Fruit fly (Drosophila melanogaster) whole organism, embryonic: ENCODE results near the gene heph.
A peak's percentile ranks its signal among the peaks of the same experiment; 100 is the strongest.

ENCODE experiments used
- Ada2b ChIP-seq: fragments of 200-800 bp; sonication (Bioruptor generic); IDR thresholded peaks from 2 replicates; pipeline ENCODE4 v1.3.6; 2022; ENCODE audit warnings: missing biosample characterization, missing genetic modification characterization
- Bdp1 ChIP-seq: fragments of 200-800 bp; sonication (Bioruptor generic); optimal IDR thresholded peaks from 3 replicates; lab custom pipeline; 2016; ENCODE audit warnings: missing biosample characterization, missing genetic modification characterization
- CG1024 ChIP-seq: fragments of 200-800 bp; sonication (Bioruptor generic); IDR thresholded peaks from 2 replicates; pipeline ENCODE4 v1.3.6; 2022; ENCODE audit warnings: missing biosample characterization, missing genetic modification characterization
- CG10979 ChIP-seq: fragments of 200-800 bp; sonication (Bioruptor generic); optimal IDR thresholded peaks from 2 replicates; lab custom pipeline; 2018; ENCODE audit warnings: missing biosample characterization, mild to moderate bottlenecking, missing genetic modification characterization, moderate library complexity
- CG11085 ChIP-seq: fragments of 200-800 bp; sonication (Bioruptor generic); IDR thresholded peaks from 2 replicates; pipeline ENCODE4 v1.3.6; 2022; ENCODE audit warnings: missing biosample characterization, missing genetic modification characterization
- CG12236 ChIP-seq: fragments of 200-800 bp; sonication (Bioruptor generic); optimal IDR thresholded peaks from 2 replicates; lab custom pipeline; 2016; ENCODE audit warnings: missing biosample characterization, missing genetic modification characterization
- CG13775 ChIP-seq: fragments of 200-800 bp; sonication (Bioruptor generic); optimal IDR thresholded peaks from 3 replicates; lab custom pipeline; 2017; ENCODE audit warnings: missing biosample characterization, mild to moderate bottlenecking, missing genetic modification characterization
- CG15696 ChIP-seq: fragments of 200-800 bp; sonication (Bioruptor generic); optimal IDR thresholded peaks from 2 replicates; lab custom pipeline; 2019; ENCODE audit warnings: missing biosample characterization, mild to moderate bottlenecking, missing genetic modification characterization, moderate library complexity
- CG1602 ChIP-seq: fragments of 200-800 bp; sonication (Bioruptor generic); optimal IDR thresholded peaks from 3 replicates; lab custom pipeline; 2016; ENCODE audit warnings: missing biosample characterization, missing genetic modification characterization
- CG16815 ChIP-seq: fragments of 200-800 bp; sonication (Bioruptor generic); optimal IDR thresholded peaks from 3 replicates; lab custom pipeline; 2017; ENCODE audit warnings: missing biosample characterization, mild to moderate bottlenecking, missing genetic modification characterization
- CG17829 ChIP-seq: fragments of 200-800 bp; optimal IDR thresholded peaks from 2 replicates; lab custom pipeline; 2019; ENCODE audit warnings: missing biosample characterization, mild to moderate bottlenecking, missing genetic modification characterization, moderate library complexity
- CG18599 ChIP-seq: fragments of 200-800 bp; sonication (Bioruptor generic); optimal IDR thresholded peaks from 3 replicates; lab custom pipeline; 2017; ENCODE audit warnings: missing biosample characterization, missing genetic modification characterization, mild to moderate bottlenecking, moderate library complexity, missing genetic modification reagents
- CG18764 ChIP-seq: fragments of 200-800 bp; sonication (Bioruptor generic); optimal IDR thresholded peaks from 3 replicates; lab custom pipeline; 2016; ENCODE audit warnings: missing biosample characterization, missing genetic modification characterization
- CG2875 ChIP-seq: fragments of 200-800 bp; sonication (Bioruptor generic); optimal IDR thresholded peaks from 2 replicates; lab custom pipeline; 2017; ENCODE audit warnings: missing biosample characterization, mild to moderate bottlenecking, missing genetic modification characterization, missing genetic modification reagents
- CG2889 ChIP-seq: fragments of 200-800 bp; sonication (Bioruptor generic); IDR thresholded peaks from 3 replicates; pipeline ENCODE4 v1.3.6; 2022; ENCODE audit warnings: missing biosample characterization, missing genetic modification characterization
- CG3163 ChIP-seq: fragments of 200-800 bp; sonication (Bioruptor generic); optimal IDR thresholded peaks from 3 replicates; lab custom pipeline; 2016; ENCODE audit warnings: missing biosample characterization, missing genetic modification characterization
- CG3847 ChIP-seq: fragments of 200-800 bp; sonication (Bioruptor generic); IDR thresholded peaks from 2 replicates; pipeline ENCODE4 v1.3.6; 2022; ENCODE audit warnings: missing biosample characterization, missing genetic modification characterization
- CG4282 ChIP-seq: fragments of 200-800 bp; sonication (Bioruptor generic); optimal IDR thresholded peaks from 2 replicates; lab custom pipeline; 2016; ENCODE audit warnings: missing biosample characterization, missing genetic modification characterization
- CG9817 ChIP-seq: fragments of 200-800 bp; sonication (Bioruptor generic); optimal IDR thresholded peaks from 2 replicates; lab custom pipeline; 2018; ENCODE audit warnings: missing biosample characterization, mild to moderate bottlenecking, missing genetic modification characterization, moderate library complexity
- CHES-1-like ChIP-seq: fragments of 200-800 bp; sonication (Bioruptor generic); optimal IDR thresholded peaks from 2 replicates; lab custom pipeline; 2016; ENCODE audit warnings: missing biosample characterization, missing genetic modification characterization
- CTCF ChIP-seq: fragments of 200-800 bp; sonication (Bioruptor generic); optimal IDR thresholded peaks from 2 replicates; lab custom pipeline; 2017; ENCODE audit warnings: missing biosample characterization, mild to moderate bottlenecking, missing genetic modification characterization, moderate library complexity
- E2f1 ChIP-seq: fragments of 200-800 bp; sonication (Bioruptor generic); IDR thresholded peaks from 2 replicates; pipeline ENCODE4 v1.3.6; 2022; ENCODE audit warnings: missing biosample characterization, missing genetic modification characterization
- Fer2 ChIP-seq: fragments of 200-800 bp; sonication (Bioruptor generic); optimal IDR thresholded peaks from 2 replicates; lab custom pipeline; 2018; ENCODE audit warnings: missing biosample characterization, mild to moderate bottlenecking, missing genetic modification characterization, moderate library complexity
- Fer3 ChIP-seq: fragments of 200-800 bp; sonication (Bioruptor generic); optimal IDR thresholded peaks from 2 replicates; lab custom pipeline; 2018; ENCODE audit warnings: missing biosample characterization, mild to moderate bottlenecking, missing genetic modification characterization, moderate library complexity
- Gsc ChIP-seq: fragments of 200-800 bp; sonication (Bioruptor generic); IDR thresholded peaks from 2 replicates; pipeline ENCODE4 v1.3.6; 2022; ENCODE audit warnings: missing biosample characterization, missing genetic modification characterization
- HLH54F ChIP-seq: fragments of 200-800 bp; sonication (Bioruptor generic); optimal IDR thresholded peaks from 3 replicates; lab custom pipeline; 2016; ENCODE audit warnings: missing biosample characterization, missing genetic modification characterization
- MBD-R2 ChIP-seq: fragments of 200-800 bp; sonication (Bioruptor generic); IDR thresholded peaks from 2 replicates; pipeline ENCODE4 v1.3.6; 2022; ENCODE audit warnings: missing biosample characterization, missing genetic modification characterization
- NC2β ChIP-seq: fragments of 200-800 bp; sonication (Bioruptor generic); optimal IDR thresholded peaks from 2 replicates; lab custom pipeline; 2016; ENCODE audit warnings: missing biosample characterization, missing genetic modification characterization
- Nf-YB ChIP-seq: fragments of 200-800 bp; sonication (Bioruptor generic); optimal IDR thresholded peaks from 3 replicates; lab custom pipeline; 2019; ENCODE audit warnings: missing biosample characterization, mild to moderate bottlenecking, missing genetic modification characterization, moderate library complexity
- Oaz ChIP-seq: fragments of 200-800 bp; sonication (Bioruptor generic); IDR thresholded peaks from 2 replicates; pipeline ENCODE4 v1.3.6; 2022; ENCODE audit warnings: missing biosample characterization, missing genetic modification characterization
- Ravus ChIP-seq: fragments of 200-800 bp; sonication (Bioruptor generic); IDR thresholded peaks from 2 replicates; pipeline ENCODE4 v1.3.6; 2022; ENCODE audit warnings: missing biosample characterization, missing genetic modification characterization
- Rfx ChIP-seq: fragments of 200-800 bp; sonication (Bioruptor generic); IDR thresholded peaks from 2 replicates; pipeline ENCODE4 v1.3.6; 2022; ENCODE audit warnings: missing biosample characterization, missing genetic modification characterization
- Scr ChIP-seq: fragments of 200-800 bp; sonication (Bioruptor generic); IDR thresholded peaks from 2 replicates; pipeline ENCODE4 v1.3.6; 2022; ENCODE audit warnings: missing biosample characterization, missing genetic modification characterization; ENCODE audit not compliant: partially characterized antibody
- Sin3A ChIP-seq: fragments of >200 bp; optimal IDR thresholded peaks from 2 replicates; lab custom pipeline; 2018
- Sox100B ChIP-seq: fragments of 200-800 bp; sonication (Bioruptor generic); optimal IDR thresholded peaks from 3 replicates; lab custom pipeline; 2018; ENCODE audit warnings: missing biosample characterization, mild to moderate bottlenecking, missing genetic modification characterization
- Spps ChIP-seq: fragments of 200-800 bp; sonication (Bioruptor generic); optimal IDR thresholded peaks from 2 replicates; lab custom pipeline; 2018; ENCODE audit warnings: missing biosample characterization, mild to moderate bottlenecking, missing genetic modification characterization
- Sry-β ChIP-seq: fragments of 200-800 bp; sonication (Bioruptor generic); optimal IDR thresholded peaks from 2 replicates; lab custom pipeline; 2018; ENCODE audit warnings: missing biosample characterization, mild to moderate bottlenecking, missing genetic modification characterization, moderate library complexity
- TFAM ChIP-seq: fragments of 200-800 bp; sonication (Bioruptor generic); optimal IDR thresholded peaks from 2 replicates; lab custom pipeline; 2017; ENCODE audit warnings: missing biosample characterization, missing genetic modification characterization, inconsistent platforms
- Trl ChIP-seq, 3 experiments: fragments of >200 bp in 2 of 3; fragments of 200-800 bp in 1 of 3; sonication (Bioruptor generic) in 1 of 3; optimal IDR thresholded peaks; 2 replicates in 1 of 3; 3 replicates in 2 of 3; lab custom pipeline; 2016 to 2017; ENCODE audit warnings: missing biosample characterization in 1 of 3, missing genetic modification characterization in 1 of 3
- Vsx1 ChIP-seq: fragments of 200-800 bp; sonication (Bioruptor generic); optimal IDR thresholded peaks from 2 replicates; lab custom pipeline; 2017; ENCODE audit warnings: missing biosample characterization, mild to moderate bottlenecking, missing genetic modification characterization, missing genetic modification reagents
- Xrp1 ChIP-seq: fragments of 200-800 bp; sonication (Bioruptor generic); IDR thresholded peaks from 2 replicates; pipeline ENCODE4 v1.3.6; 2022; ENCODE audit warnings: missing biosample characterization, missing genetic modification characterization
- amos ChIP-seq: fragments of 200-800 bp; sonication (Bioruptor generic); IDR thresholded peaks from 2 replicates; pipeline ENCODE4 v1.3.6; 2022; ENCODE audit warnings: missing biosample characterization, missing genetic modification characterization; ENCODE audit not compliant: partially characterized antibody
- da ChIP-seq: fragments of 200-800 bp; sonication (Bioruptor generic); optimal IDR thresholded peaks from 2 replicates; lab custom pipeline; 2016; ENCODE audit warnings: missing biosample characterization, missing genetic modification characterization
- emc ChIP-seq: fragments of 200-800 bp; sonication (Bioruptor generic); optimal IDR thresholded peaks from 2 replicates; lab custom pipeline; 2016; ENCODE audit warnings: missing biosample characterization, missing genetic modification characterization
- hkb ChIP-seq, 2 experiments: fragments of 200-800 bp in 1 of 2; fragments of >200 bp in 1 of 2; sonication (Bioruptor generic) in 1 of 2; IDR thresholded peaks in 1 of 2; optimal IDR thresholded peaks in 1 of 2; 2 replicates each; pipeline versions ENCODE4 v1.3.6 to Lab custom; 2017 to 2022; ENCODE audit warnings: missing biosample characterization in 1 of 2, missing genetic modification characterization in 1 of 2
- jigr1 ChIP-seq: fragments of 200-800 bp; sonication (Bioruptor generic); IDR thresholded peaks from 3 replicates; pipeline ENCODE4 v1.3.6; 2022; ENCODE audit warnings: missing biosample characterization, missing genetic modification characterization
- jumu ChIP-seq: fragments of 200-800 bp; sonication (Bioruptor generic); optimal IDR thresholded peaks from 3 replicates; lab custom pipeline; 2016; ENCODE audit warnings: missing biosample characterization, missing genetic modification characterization
- ken ChIP-seq: fragments of 200-800 bp; sonication (Bioruptor generic); IDR thresholded peaks from 3 replicates; pipeline ENCODE4 v1.3.6; 2022; ENCODE audit warnings: missing biosample characterization, missing genetic modification characterization
- knrl ChIP-seq: fragments of 200-800 bp; sonication (Bioruptor generic); IDR thresholded peaks from 3 replicates; pipeline ENCODE4 v1.3.6; 2022; ENCODE audit warnings: missing biosample characterization, missing genetic modification characterization; ENCODE audit not compliant: partially characterized antibody
- mam ChIP-seq: fragments of 200-800 bp; sonication (Bioruptor generic); optimal IDR thresholded peaks from 3 replicates; lab custom pipeline; 2016; ENCODE audit warnings: missing biosample characterization, missing genetic modification characterization
- row ChIP-seq: fragments of 200-800 bp; sonication (Bioruptor generic); IDR thresholded peaks from 3 replicates; pipeline ENCODE4 v1.3.6; 2022; ENCODE audit warnings: missing biosample characterization, missing genetic modification characterization
- vfl ChIP-seq: fragments of 200-800 bp; sonication (Bioruptor generic); optimal IDR thresholded peaks from 2 replicates; lab custom pipeline; 2016; ENCODE audit warnings: missing biosample characterization, missing genetic modification characterization

The heph gene

DNA sequence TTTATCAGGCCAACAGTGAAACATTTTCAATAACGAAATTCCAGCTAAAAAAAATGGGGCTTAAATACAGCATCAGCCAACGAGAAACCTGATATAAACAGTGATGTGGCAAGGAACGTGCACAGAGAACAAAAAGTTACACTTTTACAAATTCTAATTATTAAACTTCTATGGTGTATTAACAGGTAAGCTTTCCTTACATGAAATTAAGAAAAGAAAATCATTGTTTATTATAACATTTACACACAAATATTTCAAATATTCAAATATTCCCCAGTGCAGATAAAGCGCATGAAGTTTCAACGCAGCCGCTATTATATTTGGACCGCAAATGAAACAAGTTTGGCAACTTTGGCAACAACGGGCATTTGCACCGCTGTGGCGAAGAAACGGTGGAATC is 73.7 kb downstream of the heph start (continued):
- peak; percentile 79 for TF ChIP-seq Xrp1
- peak; percentile 11 for TF ChIP-seq CG2875 (GFP tag; lab: Kevin White, UChicago)
- TF ChIP-seq jigr1 (GFP tag; lab: Robert Waterston, UW): no peak
- peak; percentile 73 for TF ChIP-seq Ada2b
- no peak for TF ChIP-seq CG3163
- TF ChIP-seq Fer3 (tag; lab: Kevin White, UChicago): peak; percentile 41
- peak; percentile 67 for TF ChIP-seq row (GFP tag; lab: Robert Waterston, UW)
- TF ChIP-seq TFAM (GFP tag; lab: Kevin White, UChicago): no peak
- TF ChIP-seq Nf-YB (GFP tag; lab: Kevin White, UChicago): peak; percentile 49
- no peak for TF ChIP-seq amos (GFP tag; lab: Robert Waterston, UW)
- no peak for TF ChIP-seq MBD-R2 (GFP tag; lab: Robert Waterston, UW)
- TF ChIP-seq Fer2 (tag; lab: Kevin White, UChicago): no peak
- no peak for TF ChIP-seq CTCF (GFP tag; lab: Kevin White, UChicago)
- TF ChIP-seq CG18764: peak; percentile 16
- no peak for TF ChIP-seq Spps (tag; lab: Kevin White, UChicago)
- TF ChIP-seq jumu (GFP tag; lab: Kevin White, UChicago): no peak
- no peak for TF ChIP-seq da (GFP tag; lab: Kevin White, UChicago)
- no peak for TF ChIP-seq CG12236 (GFP tag; lab: Kevin White, UChicago)
- no peak for TF ChIP-seq Rfx
- TF ChIP-seq CG2889 (GFP tag; lab: Robert Waterston, UW): no peak
- no peak for TF ChIP-seq Sry-β (GFP tag; lab: Kevin White, UChicago)
- TF ChIP-seq CG11085: 0 out of 2 replicates have a peak, but pooled peaks have one; percentile 22
- no peak for TF ChIP-seq vfl (GFP tag; lab: Kevin White, UChicago)
- TF ChIP-seq CG17829 (tag; lab: Kevin White, UChicago): peak; percentile 69
- no peak for TF ChIP-seq CG3847
- no peak for TF ChIP-seq NC2β (GFP tag; lab: Kevin White, UChicago)
- peak; percentile 65; the same call in 1 of the 2 replicates for TF ChIP-seq E2f1 (GFP tag; lab: Robert Waterston, UW)
- TF ChIP-seq Sox100B: peak; percentile 80
- peak; percentile 58 for TF ChIP-seq CG10979 (tag; lab: Kevin White, UChicago)
- no peak for TF ChIP-seq Trl (optimal IDR thresholded peaks at IDR 0.05; lab: Kevin White, UChicago)
- TF ChIP-seq Trl (GFP tag; optimal IDR thresholded peaks at IDR 0.05; lab: Kevin White, UChicago): no peak
- no peak for TF ChIP-seq Ravus
- TF ChIP-seq CHES-1-like (GFP tag; lab: Kevin White, UChicago): no peak
- no peak for TF ChIP-seq Sin3A (lab: Kevin White, UChicago)
- TF ChIP-seq emc (GFP tag; lab: Kevin White, UChicago): no peak
- TF ChIP-seq CG1024: 0 out of 2 replicates have a peak, but pooled peaks have one; percentile 12
- TF ChIP-seq ken (GFP tag; lab: Robert Waterston, UW): no peak
- TF ChIP-seq CG1602 (GFP tag; lab: Kevin White, UChicago): peak; percentile 28
- TF ChIP-seq HLH54F: no peak
- no peak for TF ChIP-seq CG13775
- TF ChIP-seq CG16815: no peak
- no peak for TF ChIP-seq Scr
- TF ChIP-seq mam: no peak
- TF ChIP-seq Vsx1 (GFP tag; lab: Kevin White, UChicago): no peak
- TF ChIP-seq Bdp1 (GFP tag; lab: Kevin White, UChicago): no peak
- TF ChIP-seq CG15696 (tag; lab: Kevin White, UChicago): no peak
- TF ChIP-seq Oaz (GFP tag; lab: Robert Waterston, UW): 0 out of 2 replicates have a peak, but pooled peaks have one; percentile 39
- TF ChIP-seq CG18599 (GFP tag; lab: Kevin White, UChicago): peak; percentile 47
- TF ChIP-seq CG9817 (tag; lab: Kevin White, UChicago): no peak
- TF ChIP-seq Gsc: no peak
- TF ChIP-seq knrl (GFP tag; lab: Robert Waterston, UW): no peak
- no peak for TF ChIP-seq hkb (optimal IDR thresholded peaks at IDR 0.05; lab: Kevin White, UChicago)
- peak; percentile 82 for TF ChIP-seq hkb (GFP tag; IDR thresholded peaks at IDR 0.05; lab: Robert Waterston, UW)
- TF ChIP-seq CG4282 (GFP tag; lab: Kevin White, UChicago): no peak
